Fruit fly (Drosophila melanogaster) whole organism, embryonic: ENCODE measurements around the gene CG46387.

Experiments
- Adf1 ChIP-seq: fragments of 200-800 bp; sonication (Bioruptor generic); IDR thresholded peaks from 2 replicates; pipeline ENCODE4 v1.3.6; 2022; ENCODE audit warnings: missing biosample characterization, missing genetic modification characterization
- Bteb2 ChIP-seq: fragments of 200-800 bp; sonication (Bioruptor generic); optimal IDR thresholded peaks from 2 replicates; lab custom pipeline; 2016; ENCODE audit warnings: missing biosample characterization, missing genetic modification characterization
- CG10147 ChIP-seq: fragments of 200-800 bp; sonication (Bioruptor generic); optimal IDR thresholded peaks from 2 replicates; lab custom pipeline; 2019; ENCODE audit warnings: missing biosample characterization, mild to moderate bottlenecking, missing genetic modification characterization, moderate library complexity
- CG10565 ChIP-seq: fragments of 200-800 bp; sonication (Bioruptor generic); optimal IDR thresholded peaks from 3 replicates; lab custom pipeline; 2016; ENCODE audit warnings: missing biosample characterization, mild to moderate bottlenecking, missing genetic modification characterization
- CG11085 ChIP-seq: fragments of 200-800 bp; sonication (Bioruptor generic); IDR thresholded peaks from 2 replicates; pipeline ENCODE4 v1.3.6; 2022; ENCODE audit warnings: missing biosample characterization, missing genetic modification characterization
- CG13624 ChIP-seq: fragments of 200-800 bp; sonication (Bioruptor generic); optimal IDR thresholded peaks from 2 replicates; lab custom pipeline; 2016; ENCODE audit warnings: missing biosample characterization, missing genetic modification characterization
- CG14441 ChIP-seq: fragments of 200-800 bp; sonication (Bioruptor generic); IDR thresholded peaks from 2 replicates; pipeline ENCODE4 v1.3.6; 2022; ENCODE audit warnings: missing biosample characterization, missing genetic modification characterization
- CG15479 ChIP-seq: fragments of 200-800 bp; sonication (Bioruptor generic); optimal IDR thresholded peaks from 3 replicates; lab custom pipeline; 2019; ENCODE audit warnings: missing biosample characterization, mild to moderate bottlenecking, missing genetic modification characterization, moderate library complexity
- CG1832 ChIP-seq: fragments of 200-800 bp; sonication (Bioruptor generic); optimal IDR thresholded peaks from 2 replicates; lab custom pipeline; 2017; ENCODE audit warnings: missing biosample characterization, mild to moderate bottlenecking, missing genetic modification characterization, inconsistent platforms
- CG18764 ChIP-seq: fragments of 200-800 bp; sonication (Bioruptor generic); optimal IDR thresholded peaks from 3 replicates; lab custom pipeline; 2016; ENCODE audit warnings: missing biosample characterization, missing genetic modification characterization
- CG31388 ChIP-seq: fragments of 200-800 bp; sonication (Bioruptor generic); optimal IDR thresholded peaks from 2 replicates; lab custom pipeline; 2016; ENCODE audit warnings: missing biosample characterization, missing genetic modification characterization
- CG33557 ChIP-seq: fragments of 200-800 bp; sonication (Bioruptor generic); optimal IDR thresholded peaks from 2 replicates; lab custom pipeline; 2019; ENCODE audit warnings: missing biosample characterization, mild to moderate bottlenecking, missing genetic modification characterization, moderate library complexity
- CG34422 ChIP-seq: fragments of 200-800 bp; sonication (Bioruptor generic); IDR thresholded peaks from 3 replicates; pipeline ENCODE4 v1.3.6; 2022; ENCODE audit warnings: missing biosample characterization, missing genetic modification characterization
- CG8359 ChIP-seq: fragments of 200-800 bp; sonication (Bioruptor generic); optimal IDR thresholded peaks from 2 replicates; lab custom pipeline; 2017; ENCODE audit warnings: missing biosample characterization, mild to moderate bottlenecking, missing genetic modification characterization, borderline replicate concordance
- CG8478 ChIP-seq: fragments of >200 bp; optimal IDR thresholded peaks from 2 replicates; lab custom pipeline; 2018
- CoRest ChIP-seq: fragments of 200-800 bp; sonication (Bioruptor generic); optimal IDR thresholded peaks from 3 replicates; lab custom pipeline; 2018; ENCODE audit warnings: missing biosample characterization, mild to moderate bottlenecking, missing genetic modification characterization, moderate library complexity
- D ChIP-seq, 2 experiments: fragments of 200-800 bp in 1 of 2; fragments of >200 bp in 1 of 2; sonication (Bioruptor generic) in 1 of 2; optimal IDR thresholded peaks; 2 replicates in 1 of 2; 3 replicates in 1 of 2; lab custom pipeline; 2017; ENCODE audit warnings: mild to moderate bottlenecking in 1 of 2, missing biosample characterization in 1 of 2, missing genetic modification characterization in 1 of 2, missing genetic modification reagents in 1 of 2
- Deaf1 ChIP-seq: fragments of 200-800 bp; optimal IDR thresholded peaks from 3 replicates; lab custom pipeline; 2019; ENCODE audit warnings: missing biosample characterization, mild to moderate bottlenecking, missing genetic modification characterization, moderate library complexity
- Dfd ChIP-seq, 2 experiments: fragments of >200 bp; optimal IDR thresholded peaks; 2 replicates each; lab custom pipeline; 2017; ENCODE audit warnings: missing biosample characterization in 2 of 2, missing genetic modification characterization in 2 of 2
- Dll ChIP-seq: fragments of 200-800 bp; sonication (Bioruptor generic); IDR thresholded peaks from 4 replicates; pipeline ENCODE4 v1.3.6; 2022; ENCODE audit warnings: missing biosample characterization, missing genetic modification characterization; ENCODE audit not compliant: partially characterized antibody
- Dp ChIP-seq: fragments of 200-800 bp; sonication (Bioruptor generic); optimal IDR thresholded peaks from 2 replicates; lab custom pipeline; 2018; ENCODE audit warnings: missing biosample characterization, mild to moderate bottlenecking, missing genetic modification characterization, moderate library complexity
- Ets65A ChIP-seq: fragments of 200-800 bp; sonication (Bioruptor generic); peaks from one replicate; lab custom pipeline; 2016; ENCODE audit warnings: missing biosample characterization, missing genetic modification characterization
- HLH3B ChIP-seq: fragments of 200-800 bp; sonication (Bioruptor generic); IDR thresholded peaks from 2 replicates; pipeline ENCODE4 v1.3.6; 2022; ENCODE audit warnings: missing biosample characterization, missing genetic modification characterization
- HLH54F ChIP-seq: fragments of 200-800 bp; sonication (Bioruptor generic); optimal IDR thresholded peaks from 3 replicates; lab custom pipeline; 2016; ENCODE audit warnings: missing biosample characterization, missing genetic modification characterization
- Hsf ChIP-seq: fragments of 200-800 bp; sonication (Bioruptor generic); optimal IDR thresholded peaks from 3 replicates; lab custom pipeline; 2016; ENCODE audit warnings: missing biosample characterization, missing genetic modification characterization
- Lpt ChIP-seq: fragments of >200 bp; optimal IDR thresholded peaks from 2 replicates; lab custom pipeline; 2018; ENCODE audit warnings: missing biosample characterization, missing genetic modification characterization
- Myb ChIP-seq: fragments of 200-800 bp; sonication (Bioruptor generic); optimal IDR thresholded peaks from 2 replicates; lab custom pipeline; 2016; ENCODE audit warnings: missing biosample characterization, missing genetic modification characterization
- NfI ChIP-seq: fragments of 200-800 bp; sonication (Bioruptor generic); optimal IDR thresholded peaks from 3 replicates; lab custom pipeline; 2018; ENCODE audit warnings: missing biosample characterization, mild to moderate bottlenecking, missing genetic modification characterization, moderate library complexity
- Oli ChIP-seq: fragments of 200-800 bp; sonication (Bioruptor generic); optimal IDR thresholded peaks from 2 replicates; lab custom pipeline; 2018; ENCODE audit warnings: missing biosample characterization, mild to moderate bottlenecking, missing genetic modification characterization, moderate library complexity
- Side ChIP-seq: fragments of 200-800 bp; sonication (Bioruptor generic); optimal IDR thresholded peaks from 2 replicates; lab custom pipeline; 2016; ENCODE audit warnings: missing biosample characterization, missing genetic modification characterization
- Six4 ChIP-seq: fragments of 200-800 bp; sonication (Bioruptor generic); optimal IDR thresholded peaks from 2 replicates; lab custom pipeline; 2016; ENCODE audit warnings: missing biosample characterization, missing genetic modification characterization
- bowl ChIP-seq: fragments of 200-800 bp; sonication (Bioruptor generic); IDR thresholded peaks from 2 replicates; pipeline ENCODE4 v1.3.6; 2022; ENCODE audit warnings: missing biosample characterization, missing genetic modification characterization
- esg ChIP-seq: fragments of 200-800 bp; sonication (Bioruptor generic); conservative IDR thresholded peaks from 2 replicates; pipeline ENCODE4 v1.3.6; 2022; ENCODE audit warnings: missing biosample characterization, missing genetic modification characterization
- eyg ChIP-seq: fragments of 200-800 bp; sonication (Bioruptor generic); optimal IDR thresholded peaks from 3 replicates; lab custom pipeline; 2016; ENCODE audit warnings: missing biosample characterization, missing genetic modification characterization
- hbn ChIP-seq: fragments of 200-800 bp; sonication (Bioruptor generic); IDR thresholded peaks from 2 replicates; pipeline ENCODE4 v1.3.6; 2022; ENCODE audit warnings: missing biosample characterization, missing genetic modification characterization; ENCODE audit not compliant: partially characterized antibody
- insv ChIP-seq, 2 experiments: fragments of 200-800 bp; sonication (Bioruptor generic); optimal IDR thresholded peaks; 3 replicates each; lab custom pipeline; 2016 to 2018; ENCODE audit warnings: missing biosample characterization in 2 of 2, missing genetic modification characterization in 2 of 2
- jumu ChIP-seq: fragments of 200-800 bp; sonication (Bioruptor generic); optimal IDR thresholded peaks from 3 replicates; lab custom pipeline; 2016; ENCODE audit warnings: missing biosample characterization, missing genetic modification characterization
- lilli ChIP-seq: fragments of 200-800 bp; sonication (Bioruptor generic); optimal IDR thresholded peaks from 3 replicates; lab custom pipeline; 2016; ENCODE audit warnings: missing biosample characterization, missing genetic modification characterization
- nerfin-1 ChIP-seq: fragments of 200-800 bp; sonication (Bioruptor generic); optimal IDR thresholded peaks from 3 replicates; lab custom pipeline; 2019; ENCODE audit warnings: missing biosample characterization, mild to moderate bottlenecking, missing genetic modification characterization, moderate library complexity
- pb ChIP-seq: fragments of 200-800 bp; sonication (Bioruptor generic); optimal IDR thresholded peaks from 3 replicates; lab custom pipeline; 2016; ENCODE audit warnings: missing biosample characterization, missing genetic modification characterization
- rib ChIP-seq: fragments of 200-800 bp; sonication (Bioruptor generic); IDR thresholded peaks from 2 replicates; pipeline ENCODE4 v1.3.6; 2022; ENCODE audit warnings: missing biosample characterization, missing genetic modification characterization
- row ChIP-seq: fragments of 200-800 bp; sonication (Bioruptor generic); IDR thresholded peaks from 3 replicates; pipeline ENCODE4 v1.3.6; 2022; ENCODE audit warnings: missing biosample characterization, missing genetic modification characterization
- seq ChIP-seq: fragments of 200-800 bp; sonication (Bioruptor generic); IDR thresholded peaks from 2 replicates; pipeline ENCODE4 v1.3.6; 2022; ENCODE audit warnings: missing biosample characterization, missing genetic modification characterization
- sim ChIP-seq: fragments of 200-800 bp; sonication (Bioruptor generic); IDR thresholded peaks from 2 replicates; pipeline ENCODE4 v1.3.6; 2022; ENCODE audit warnings: missing biosample characterization, missing genetic modification characterization
- slbo ChIP-seq: fragments of 200-800 bp; sonication (Bioruptor generic); IDR thresholded peaks from 2 replicates; pipeline ENCODE4 v1.3.6; 2022; ENCODE audit warnings: missing biosample characterization, missing genetic modification characterization
- sr ChIP-seq: fragments of 200-800 bp; sonication (Bioruptor generic); IDR thresholded peaks from 3 replicates; pipeline ENCODE4 v1.3.6; 2022; ENCODE audit warnings: missing biosample characterization, missing genetic modification characterization
- ssp ChIP-seq: fragments of 200-800 bp; sonication (Bioruptor generic); IDR thresholded peaks from 2 replicates; pipeline ENCODE4 v1.3.6; 2022; ENCODE audit warnings: missing biosample characterization, missing genetic modification characterization
- tll ChIP-seq, 2 experiments: fragments of 200-800 bp in 1 of 2; fragments of >200 bp in 1 of 2; sonication (Bioruptor generic) in 1 of 2; optimal IDR thresholded peaks; 2 replicates each; lab custom pipeline; 2017 to 2019; ENCODE audit warnings: missing biosample characterization in 2 of 2, missing genetic modification characterization in 2 of 2, mild to moderate bottlenecking in 1 of 2, moderate library complexity in 1 of 2

The CG46387 gene

dm6 chr3L:9854583-9855519 is 43.6 kb upstream of the CG46387 start, which contains the start of gene RasGAP1 (continued):
- TF ChIP-seq Deaf1 (tag; lab: Kevin White, UChicago) (no peak), sim (GFP tag; lab: Robert Waterston, UW) (no peak), lilli (GFP tag; lab: Kevin White, UChicago) (no peak), Adf1 (GFP tag; lab: Robert Waterston, UW) (peak; percentile 44), HLH3B (0 out of 2 replicates have a peak, but pooled peaks have one; percentile 6), CG13624 (GFP tag; lab: Kevin White, UChicago) (peak; percentile 47), Lpt (no peak), Side (GFP tag; lab: Kevin White, UChicago) (no peak), NfI (no peak), CG8478 (lab: Kevin White, UChicago) (peak; percentile 72), jumu (GFP tag; lab: Kevin White, UChicago) (peak; percentile 18), Dfd (GFP tag; optimal IDR thresholded peaks at IDR 0.05; lab: Kevin White, UChicago) (no peak), pb (GFP tag; lab: Kevin White, UChicago) (peak; percentile 48), CG11085 (no peak), CG10147 (GFP tag; lab: Kevin White, UChicago) (no peak), CG1832 (peak; percentile 88), Oli (tag; lab: Kevin White, UChicago) (no peak), CG14441 (GFP tag; lab: Robert Waterston, UW) (0 out of 2 replicates have a peak, but pooled peaks have one; percentile 8), Myb (GFP tag; lab: Kevin White, UChicago) (peak; percentile 9), CG18764 (GFP tag; lab: Kevin White, UChicago) (no peak), rib (GFP tag; lab: Robert Waterston, UW) (peak; percentile 26; the same call in 1 of the 2 replicates), Six4 (GFP tag; lab: Kevin White, UChicago) (no peak), Hsf (GFP tag; lab: Kevin White, UChicago) (no peak), D (optimal IDR thresholded peaks at IDR 0.05; lab: Kevin White, UChicago) (peak; percentile 12), D (GFP tag; optimal IDR thresholded peaks at IDR 0.05; lab: Kevin White, UChicago) (no peak), HLH54F (GFP tag; lab: Kevin White, UChicago) (peak; percentile 4), CG34422 (GFP tag; lab: Robert Waterston, UW) (peak; percentile 72), Ets65A (GFP tag; lab: Kevin White, UChicago) (peak; percentile 88), tll (GFP tag; optimal IDR thresholded peaks at IDR 0.05; lab: Kevin White, UChicago) (peak in 1 of 2 experiments; percentile 25), CG15479 (GFP tag; lab: Kevin White, UChicago) (peak; percentile 32), CG10565 (GFP tag; lab: Kevin White, UChicago) (no peak), bowl (GFP tag; lab: Robert Waterston, UW) (no peak), CoRest (peak; percentile 7), slbo (GFP tag; lab: Robert Waterston, UW) (peak; percentile 54), insv (GFP tag; optimal IDR thresholded peaks at IDR 0.05; lab: Kevin White, UChicago) (no peak), Dll (peak; percentile 57; the same call in 3 of the 4 replicates), CG31388 (no peak), esg (GFP tag; lab: Robert Waterston, UW) (no peak), eyg (GFP tag; lab: Kevin White, UChicago) (no peak), Bteb2 (GFP tag; lab: Kevin White, UChicago) (no peak), sr (0 out of 3 replicates have a peak, but pooled peaks have one; percentile 16), seq (GFP tag; lab: Robert Waterston, UW) (no peak), hbn (GFP tag; lab: Robert Waterston, UW) (no peak; the same call in 1 of the 2 replicates), nerfin-1 (tag; lab: Kevin White, UChicago) (peak; percentile 62), Dp (GFP tag; lab: Kevin White, UChicago) (peak; percentile 25), ssp (GFP tag; lab: Robert Waterston, UW) (peak; percentile 26; the same call in 1 of the 2 replicates), CG33557 (GFP tag; lab: Kevin White, UChicago) (no peak), row (GFP tag; lab: Robert Waterston, UW) (peak; percentile 11; the same call in 2 of the 3 replicates), CG8359 (GFP tag; lab: Kevin White, UChicago) (no peak)
